Worm (Caenorhabditis elegans) whole organism, L4 larva: ENCODE data around the gene F22E12.1.
A peak's percentile ranks its signal among the peaks of the same experiment; 100 is the strongest.

Source experiments
- F44E2.7 ChIP-seq: fragments of 200-800 bp; sonication (Bioruptor generic); IDR thresholded peaks from 2 replicates; pipeline ENCODE4 v2.1.2; 2022; ENCODE audit warnings: missing genetic modification characterization, missing compliant biosample characterization
- lsy-2 ChIP-seq, 2 experiments: fragments of 150-350 bp in 1 of 2; sonication (generic microtip) in 1 of 2; optimal IDR thresholded peaks; 2 replicates each; lab custom pipeline; 2014 to 2017; ENCODE audit warnings: missing biosample characterization in 2 of 2, missing genetic modification characterization in 2 of 2
- nhr-111 ChIP-seq: fragments of 200-800 bp; sonication (Bioruptor generic); optimal IDR thresholded peaks from 2 replicates; lab custom pipeline; 2018; ENCODE audit warnings: mild to moderate bottlenecking, missing genetic modification characterization, missing compliant biosample characterization
- pha-4 ChIP-seq, 2 experiments: fragments of 150-350 bp in 1 of 2; fragments of 200-800 bp in 1 of 2; sonication (Bioruptor generic) in 1 of 2; IDR thresholded peaks in 1 of 2; optimal IDR thresholded peaks in 1 of 2; 2 replicates each; pipeline versions ENCODE4 v1.3.6 to Lab custom; 2014 to 2022; ENCODE audit warnings: missing genetic modification characterization in 2 of 2, missing genetic modification reagents in 2 of 2, missing biosample characterization in 1 of 2, missing compliant biosample characterization in 1 of 2
- php-3 ChIP-seq: fragments of 200-800 bp; sonication (Bioruptor generic); IDR thresholded peaks from 2 replicates; pipeline ENCODE4 v1.3.6; 2022; ENCODE audit warnings: missing genetic modification reagents, missing genetic modification characterization, missing compliant biosample characterization
- skn-1 ChIP-seq: fragments of 150-350 bp; optimal IDR thresholded peaks from 2 replicates; lab custom pipeline; 2014; ENCODE audit warnings: missing biosample characterization, missing genetic modification characterization
- unc-130 ChIP-seq: sonication (generic microtip); optimal IDR thresholded peaks from 2 replicates; lab custom pipeline; 2016; ENCODE audit warnings: missing genetic modification reagents, missing genetic modification characterization, missing compliant biosample characterization

- TF ChIP-seq nhr-111 (GFP tag; lab: Kevin White, UChicago): no peak
- TF ChIP-seq lsy-2 (tag; optimal IDR thresholded peaks at IDR 0.05; lab: Kevin White, UChicago): peak in 1 of 2 experiments; percentile 57
- TF ChIP-seq php-3 (GFP tag; lab: Robert Waterston, UW): no peak
- TF ChIP-seq skn-1 (tag; lab: Kevin White, UChicago): no peak
- no peak; the same call in 1 of the 2 replicates for TF ChIP-seq pha-4 (GFP tag; IDR thresholded peaks at IDR 0.05; lab: Robert Waterston, UW)
- TF ChIP-seq pha-4 (tag; optimal IDR thresholded peaks at IDR 0.05; lab: Kevin White, UChicago): no peak
- no peak for TF ChIP-seq F44E2.7 (GFP tag; lab: Robert Waterston, UW)
- no peak for TF ChIP-seq unc-130
Observed at ce11 chrV:10468190-10468589, 11.0 kb upstream of the F22E12.1 start, which contains the start of gene egl-9.
